Worm (Caenorhabditis elegans) whole organism, L1 larva: Measurements from ENCODE around the gene pink-1.

Source experiments
- Y116A8C.19 ChIP-seq: sonication (generic microtip); optimal IDR thresholded peaks from 2 replicates; lab custom pipeline; 2016; ENCODE audit warnings: missing compliant biosample characterization, missing genetic modification characterization, borderline replicate concordance
- alr-1 ChIP-seq: fragments of 200-800 bp; sonication (Bioruptor generic); optimal IDR thresholded peaks from 2 replicates; lab custom pipeline; 2018; ENCODE audit warnings: borderline replicate concordance, mild to moderate bottlenecking, missing genetic modification characterization, missing compliant biosample characterization
- ama-1 ChIP-seq: fragments of 150-350 bp; optimal IDR thresholded peaks from 2 replicates; lab custom pipeline; 2014
- ceh-90 ChIP-seq: sonication (generic microtip); optimal IDR thresholded peaks from 2 replicates; lab custom pipeline; 2016; ENCODE audit warnings: missing genetic modification characterization, missing compliant biosample characterization
- dsc-1 ChIP-seq: sonication (generic microtip); optimal IDR thresholded peaks from 2 replicates; lab custom pipeline; 2016; ENCODE audit warnings: mild to moderate bottlenecking, missing genetic modification characterization, missing compliant biosample characterization
- efl-3 ChIP-seq: fragments of 200-800 bp; sonication (Bioruptor generic); optimal IDR thresholded peaks from 2 replicates; lab custom pipeline; 2018; ENCODE audit warnings: mild to moderate bottlenecking, missing genetic modification characterization, missing compliant biosample characterization
- egl-13 ChIP-seq: sonication (generic microtip); optimal IDR thresholded peaks from 2 replicates; lab custom pipeline; 2016; ENCODE audit warnings: missing genotype, missing genetic modification reagents, missing genetic modification characterization, missing compliant biosample characterization
- egl-27 ChIP-seq, 2 experiments: fragments of 150-350 bp in 1 of 2; sonication (generic microtip); optimal IDR thresholded peaks; 3 replicates each; lab custom pipeline; 2017 to 2018; ENCODE audit warnings: missing biosample characterization in 2 of 2, missing genetic modification characterization in 2 of 2, missing genetic modification reagents in 2 of 2
- elt-2 ChIP-seq: sonication (generic microtip); optimal IDR thresholded peaks from 2 replicates; lab custom pipeline; 2016; ENCODE audit warnings: missing genetic modification characterization, mild to moderate bottlenecking, inconsistent platforms, missing compliant biosample characterization, missing genetic modification reagents
- elt-3 ChIP-seq, 6 experiments: fragments of 150-350 bp in 1 of 6; sonication (generic microtip); optimal IDR thresholded peaks; 2 replicates each; lab custom pipeline; 2017 to 2018; ENCODE audit warnings: missing biosample characterization in 6 of 6, missing genetic modification characterization in 6 of 6, inconsistent platforms in 1 of 6
- ets-5 ChIP-seq: fragments of 200-800 bp; sonication (Bioruptor generic); IDR thresholded peaks from 2 replicates; pipeline ENCODE4 v1.3.6; 2022; ENCODE audit warnings: missing genetic modification characterization, missing compliant biosample characterization
- fkh-10 ChIP-seq: sonication (generic microtip); optimal IDR thresholded peaks from 2 replicates; lab custom pipeline; 2017; ENCODE audit warnings: missing biosample characterization, missing genetic modification reagents, missing genetic modification characterization
- hlh-17 ChIP-seq: fragments of 200-800 bp; sonication (Bioruptor generic); optimal IDR thresholded peaks from 2 replicates; lab custom pipeline; 2018; ENCODE audit warnings: missing genetic modification characterization, mild to moderate bottlenecking, missing compliant biosample characterization, moderate library complexity, borderline replicate concordance
- irx-1 ChIP-seq: sonication (generic microtip); optimal IDR thresholded peaks from 2 replicates; lab custom pipeline; 2016; ENCODE audit warnings: missing genetic modification characterization, missing compliant biosample characterization
- jun-1 ChIP-seq: fragments of 150-350 bp; optimal IDR thresholded peaks from 2 replicates; lab custom pipeline; 2014; ENCODE audit warnings: missing biosample characterization, missing genetic modification reagents, missing genetic modification characterization
- lin-14 ChIP-seq: fragments of 200-800 bp; sonication (Bioruptor generic); optimal IDR thresholded peaks from 2 replicates; lab custom pipeline; 2018; ENCODE audit warnings: mild to moderate bottlenecking, missing genetic modification characterization, moderate library complexity, missing compliant biosample characterization
- lin-35 ChIP-seq, 2 experiments: fragments of 150-350 bp; optimal IDR thresholded peaks; 2 replicates each; lab custom pipeline; 2014; ENCODE audit warnings: missing biosample characterization in 2 of 2, missing genetic modification characterization in 2 of 2, missing genetic modification reagents in 2 of 2
- lsy-2 ChIP-seq, 2 experiments: fragments of 150-350 bp; optimal IDR thresholded peaks; 2 replicates each; lab custom pipeline; 2014; ENCODE audit warnings: missing biosample characterization in 2 of 2, missing genetic modification characterization in 2 of 2
- mdl-1 ChIP-seq, 2 experiments: fragments of 150-350 bp; optimal IDR thresholded peaks; 2 replicates each; lab custom pipeline; 2014 to 2017; ENCODE audit warnings: missing biosample characterization in 2 of 2, missing genetic modification characterization in 2 of 2, inconsistent platforms in 1 of 2
- mep-1 ChIP-seq: fragments of 150-350 bp; optimal IDR thresholded peaks from 2 replicates; lab custom pipeline; 2014; ENCODE audit warnings: missing biosample characterization, missing genetic modification characterization
- nhr-12 ChIP-seq: sonication (generic microtip); optimal IDR thresholded peaks from 2 replicates; lab custom pipeline; 2017; ENCODE audit warnings: missing biosample characterization, missing genetic modification characterization
- nhr-28 ChIP-seq: fragments of 150-350 bp; optimal IDR thresholded peaks from 2 replicates; lab custom pipeline; 2014; ENCODE audit warnings: missing biosample characterization, missing genetic modification characterization
- nhr-71 ChIP-seq: sonication (generic microtip); optimal IDR thresholded peaks from 2 replicates; lab custom pipeline; 2016; ENCODE audit warnings: mild to moderate bottlenecking, missing genetic modification characterization, moderate library complexity, missing compliant biosample characterization
- nhr-76 ChIP-seq: sonication (generic microtip); optimal IDR thresholded peaks from 2 replicates; lab custom pipeline; 2017; ENCODE audit warnings: missing biosample characterization, missing genetic modification characterization
- nhr-85 ChIP-seq: sonication (generic microtip); peaks from one replicate; lab custom pipeline; 2016; ENCODE audit warnings: missing genetic modification characterization, inconsistent platforms, missing compliant biosample characterization
- pqm-1 ChIP-seq: sonication (generic microtip); optimal IDR thresholded peaks from 3 replicates; lab custom pipeline; 2017; ENCODE audit warnings: missing biosample characterization, missing genetic modification characterization
- rnt-1 ChIP-seq: sonication (generic microtip); optimal IDR thresholded peaks from 2 replicates; lab custom pipeline; 2016; ENCODE audit warnings: mild to moderate bottlenecking, missing genetic modification characterization, moderate library complexity, missing compliant biosample characterization
- skn-1 ChIP-seq: fragments of 150-350 bp; optimal IDR thresholded peaks from 2 replicates; lab custom pipeline; 2014; ENCODE audit warnings: missing biosample characterization, missing genetic modification characterization
- snpc-4 ChIP-seq: fragments of 150-350 bp; optimal IDR thresholded peaks from 2 replicates; lab custom pipeline; 2014; ENCODE audit warnings: missing biosample characterization, missing genetic modification characterization
- sptf-1 ChIP-seq: fragments of 150-350 bp; optimal IDR thresholded peaks from 2 replicates; lab custom pipeline; 2014; ENCODE audit warnings: missing biosample characterization, missing genetic modification characterization
- sup-37 ChIP-seq: fragments of 200-800 bp; sonication (Bioruptor generic); optimal IDR thresholded peaks from 2 replicates; lab custom pipeline; 2018; ENCODE audit warnings: mild to moderate bottlenecking, missing genetic modification characterization, missing compliant biosample characterization
- swsn-7 ChIP-seq: sonication (generic microtip); optimal IDR thresholded peaks from 2 replicates; lab custom pipeline; 2016; ENCODE audit warnings: missing genetic modification characterization, missing compliant biosample characterization
- tlp-1 ChIP-seq: fragments of 150-350 bp; optimal IDR thresholded peaks from 2 replicates; lab custom pipeline; 2014; ENCODE audit warnings: missing biosample characterization, missing genetic modification characterization
- unc-130 ChIP-seq: fragments of 150-350 bp; optimal IDR thresholded peaks from 2 replicates; lab custom pipeline; 2017; ENCODE audit warnings: missing biosample characterization, missing genetic modification characterization, inconsistent platforms
- unc-30 ChIP-seq: sonication (generic microtip); optimal IDR thresholded peaks from 2 replicates; lab custom pipeline; 2017; ENCODE audit warnings: missing biosample characterization, missing genetic modification characterization
- xbp-1 ChIP-seq: sonication (generic microtip); optimal IDR thresholded peaks from 2 replicates; lab custom pipeline; 2016; ENCODE audit warnings: missing genetic modification characterization, missing compliant biosample characterization
- zag-1 ChIP-seq: fragments of 150-350 bp; optimal IDR thresholded peaks from 2 replicates; lab custom pipeline; 2014; ENCODE audit warnings: missing biosample characterization, missing genetic modification characterization
- zip-4 ChIP-seq: fragments of 200-800 bp; sonication (Bioruptor generic); optimal IDR thresholded peaks from 2 replicates; lab custom pipeline; 2018; ENCODE audit warnings: mild to moderate bottlenecking, missing genetic modification characterization, moderate library complexity, missing compliant biosample characterization
- ztf-11 ChIP-seq, 2 experiments: sonication (generic microtip); optimal IDR thresholded peaks; 2 replicates each; lab custom pipeline; 2016 to 2017; ENCODE audit warnings: missing genetic modification characterization in 2 of 2, missing biosample characterization in 1 of 2, missing compliant biosample characterization in 1 of 2
- ztf-4 ChIP-seq: fragments of 150-350 bp; optimal IDR thresholded peaks from 2 replicates; lab custom pipeline; 2014; ENCODE audit warnings: missing biosample characterization, missing genetic modification characterization

Gene pink-1

ce11 chrII:5373275-5374047, 22.0 kb downstream of the pink-1 start, which contains the start of the genes agt-2 and F09E5.3 (continued):
- TF ChIP-seq snpc-4 (tag; lab: Kevin White, UChicago) (peak; percentile 89), hlh-17 (GFP tag; lab: Kevin White, UChicago) (no peak), lin-35 (GFP tag; optimal IDR thresholded peaks at IDR 0.05; lab: Kevin White, UChicago) (peak; percentile 93)

ce11 chrII:5370641-5371040, 24.9 kb downstream of the pink-1 start, which contains the start of gene F09E5.12:
Gene F09E5.12 (minus strand): TSS chrII:5370741.
- TF ChIP-seq lin-14 (no peak), egl-13 (tag; lab: Kevin White, UChicago) (no peak), mdl-1 (tag; optimal IDR thresholded peaks at IDR 0.05; lab: Kevin White, UChicago) (no peak), rnt-1 (tag; lab: Kevin White, UChicago) (no peak), sptf-1 (tag; lab: Kevin White, UChicago) (no peak), nhr-85 (tag; lab: Kevin White, UChicago) (no peak), nhr-71 (no peak), nhr-28 (no peak), ets-5 (GFP tag; lab: Robert Waterston, UW) (no peak), mep-1 (tag; lab: Kevin White, UChicago) (no peak), unc-130 (tag; lab: Kevin White, UChicago) (no peak), elt-2 (tag; lab: Kevin White, UChicago) (no peak), skn-1 (no peak), sup-37 (GFP tag; lab: Kevin White, UChicago) (no peak), ama-1 (no peak), pqm-1 (tag; lab: Kevin White, UChicago) (no peak), ztf-4 (no peak)

ce11 chrII:5365645-5366044, 29.8 kb downstream of the pink-1 start, which contains the start of gene F09E5.16:
Gene F09E5.16 (minus strand): TSS chrII:5365745.
- TF ChIP-seq lin-14 (peak; percentile 9), sup-37 (GFP tag; lab: Kevin White, UChicago) (no peak)

- TF ChIP-seq jun-1 (tag; lab: Kevin White, UChicago) (no peak), mdl-1 (tag; optimal IDR thresholded peaks at IDR 0.05; lab: Kevin White, UChicago) (no peak), nhr-12 (no peak), irx-1 (tag; lab: Kevin White, UChicago) (no peak), swsn-7 (tag; lab: Kevin White, UChicago) (no peak), efl-3 (no peak), ama-1 (no peak), zag-1 (tag; lab: Kevin White, UChicago) (no peak)
These were observed 31.0 kb downstream of the pink-1 start for ce11 chrII:5364516-5364915.

- TF ChIP-seq xbp-1 (tag; lab: Kevin White, UChicago) (no peak), ama-1 (no peak), swsn-7 (tag; lab: Kevin White, UChicago) (no peak), elt-2 (tag; lab: Kevin White, UChicago) (no peak), unc-30 (tag; lab: Kevin White, UChicago) (no peak), nhr-76 (tag; lab: Kevin White, UChicago) (no peak)
These were observed 36.2 kb downstream of the pink-1 start, which contains the start of gene sec-6 for ce11 chrII:5359252-5359651. Gene sec-6 (plus strand): TSS chrII:5359552.

- TF ChIP-seq nhr-85 (tag; lab: Kevin White, UChicago) (peak; percentile 91), swsn-7 (tag; lab: Kevin White, UChicago) (peak; percentile 86), snpc-4 (tag; lab: Kevin White, UChicago) (peak; percentile 60), ztf-11 (tag; optimal IDR thresholded peaks at IDR 0.05; lab: Kevin White, UChicago) (peak in 1 of 2 experiments; percentile 92), egl-27 (tag; optimal IDR thresholded peaks at IDR 0.05; lab: Kevin White, UChicago) (no peak), dsc-1 (peak; percentile 85), zip-4 (GFP tag; lab: Kevin White, UChicago) (peak; percentile 46), Y116A8C.19 (tag; lab: Kevin White, UChicago) (peak; percentile 29), hlh-17 (GFP tag; lab: Kevin White, UChicago) (no peak), alr-1 (tag; lab: Kevin White, UChicago) (no peak), ceh-90 (tag; lab: Kevin White, UChicago) (peak; percentile 85), fkh-10 (peak; percentile 84), elt-3 (tag; optimal IDR thresholded peaks at IDR 0.05; lab: Kevin White, UChicago) (peak in 2 of 6 experiments; percentile 16 to 29), tlp-1 (no peak), lsy-2 (tag; optimal IDR thresholded peaks at IDR 0.05; lab: Kevin White, UChicago) (peak; percentile 80 to 81), elt-2 (tag; lab: Kevin White, UChicago) (peak; percentile 79)
These were observed 37.3 kb downstream of the pink-1 start, which contains the start of the genes F09E5.11 and bmy-1 for ce11 chrII:5358137-5358745. Gene F09E5.11 (minus strand): TSS chrII:5358187. Gene bmy-1 (plus strand): TSS chrII:5358695.
